Fruit fly (Drosophila melanogaster) whole organism, embryonic: Measurements from ENCODE around the gene Vha16-2.
A peak's percentile ranks its signal among the peaks of the same experiment; 100 is the strongest.

ENCODE experiments used
- Atf6 ChIP-seq: fragments of 200-800 bp; sonication (Bioruptor generic); IDR thresholded peaks from 2 replicates; pipeline ENCODE4 v1.3.6; 2022; ENCODE audit warnings: missing biosample characterization, missing genetic modification characterization
- Bteb2 ChIP-seq: fragments of 200-800 bp; sonication (Bioruptor generic); optimal IDR thresholded peaks from 2 replicates; lab custom pipeline; 2016; ENCODE audit warnings: missing biosample characterization, missing genetic modification characterization
- CG1024 ChIP-seq: fragments of 200-800 bp; sonication (Bioruptor generic); IDR thresholded peaks from 2 replicates; pipeline ENCODE4 v1.3.6; 2022; ENCODE audit warnings: missing biosample characterization, missing genetic modification characterization
- CG10543 ChIP-seq: fragments of 200-800 bp; sonication (Bioruptor generic); optimal IDR thresholded peaks from 3 replicates; lab custom pipeline; 2017; ENCODE audit warnings: missing biosample characterization, mild to moderate bottlenecking, missing genetic modification characterization, moderate library complexity
- CG10959 ChIP-seq: fragments of 200-800 bp; sonication (Bioruptor generic); IDR thresholded peaks from 2 replicates; pipeline ENCODE4 v1.3.6; 2022; ENCODE audit warnings: missing biosample characterization, missing genetic modification characterization
- CG11504 ChIP-seq: fragments of 200-800 bp; sonication (Bioruptor generic); optimal IDR thresholded peaks from 3 replicates; lab custom pipeline; 2019; ENCODE audit warnings: missing biosample characterization, mild to moderate bottlenecking, missing genetic modification characterization, moderate library complexity
- CG12071 ChIP-seq: fragments of 200-800 bp; sonication (Bioruptor generic); optimal IDR thresholded peaks from 3 replicates; lab custom pipeline; 2018; ENCODE audit warnings: missing biosample characterization, mild to moderate bottlenecking, missing genetic modification characterization
- CG12155 ChIP-seq: fragments of 200-800 bp; sonication (Bioruptor generic); optimal IDR thresholded peaks from 3 replicates; lab custom pipeline; 2016; ENCODE audit warnings: missing biosample characterization, missing genetic modification characterization
- CG12299 ChIP-seq: fragments of 200-800 bp; sonication (Bioruptor generic); optimal IDR thresholded peaks from 2 replicates; lab custom pipeline; 2018; ENCODE audit warnings: missing biosample characterization, mild to moderate bottlenecking, missing genetic modification characterization
- CG12391 ChIP-seq: fragments of 200-800 bp; sonication (Bioruptor generic); optimal IDR thresholded peaks from 3 replicates; lab custom pipeline; 2018; ENCODE audit warnings: missing biosample characterization, mild to moderate bottlenecking, missing genetic modification characterization, moderate library complexity
- CG15479 ChIP-seq: fragments of 200-800 bp; sonication (Bioruptor generic); optimal IDR thresholded peaks from 3 replicates; lab custom pipeline; 2019; ENCODE audit warnings: missing biosample characterization, mild to moderate bottlenecking, missing genetic modification characterization, moderate library complexity
- CG15514 ChIP-seq: fragments of 200-800 bp; sonication (Bioruptor generic); optimal IDR thresholded peaks from 3 replicates; lab custom pipeline; 2017; ENCODE audit warnings: missing biosample characterization, missing genetic modification characterization, mild to moderate bottlenecking, moderate library complexity, missing genetic modification reagents
- CG1647 ChIP-seq: fragments of 200-800 bp; sonication (Bioruptor generic); optimal IDR thresholded peaks from 3 replicates; lab custom pipeline; 2016; ENCODE audit warnings: missing biosample characterization, missing genetic modification characterization
- CG16779 ChIP-seq: fragments of 200-800 bp; sonication (Bioruptor generic); IDR thresholded peaks from 2 replicates; pipeline ENCODE4 v1.3.6; 2022; ENCODE audit warnings: missing biosample characterization, missing genetic modification characterization
- CG17361 ChIP-seq: fragments of 200-800 bp; sonication (Bioruptor generic); IDR thresholded peaks from 3 replicates; pipeline ENCODE4 v1.3.6; 2022; ENCODE audit warnings: missing biosample characterization, missing genetic modification characterization
- CG18619 ChIP-seq: fragments of 200-800 bp; sonication (Bioruptor generic); optimal IDR thresholded peaks from 3 replicates; lab custom pipeline; 2017; ENCODE audit warnings: missing biosample characterization, mild to moderate bottlenecking, missing genetic modification characterization
- CG6791 ChIP-seq: fragments of 200-800 bp; sonication (Bioruptor generic); IDR thresholded peaks from 3 replicates; pipeline ENCODE4 v1.3.6; 2022; ENCODE audit warnings: missing biosample characterization, missing genetic modification characterization; ENCODE audit not compliant: partially characterized antibody
- CG6854 ChIP-seq: fragments of 200-800 bp; sonication (Bioruptor generic); optimal IDR thresholded peaks from 3 replicates; lab custom pipeline; 2017; ENCODE audit warnings: missing biosample characterization, mild to moderate bottlenecking, missing genetic modification characterization
- CG7357 ChIP-seq: fragments of 200-800 bp; sonication (Bioruptor generic); IDR thresholded peaks from 3 replicates; pipeline ENCODE4 v1.3.6; 2022; ENCODE audit warnings: missing biosample characterization, missing genetic modification characterization
- CG8359 ChIP-seq: fragments of 200-800 bp; sonication (Bioruptor generic); optimal IDR thresholded peaks from 2 replicates; lab custom pipeline; 2017; ENCODE audit warnings: missing biosample characterization, mild to moderate bottlenecking, missing genetic modification characterization, borderline replicate concordance
- CG8765 ChIP-seq: fragments of 200-800 bp; sonication (Bioruptor generic); IDR thresholded peaks from 2 replicates; pipeline ENCODE4 v1.3.6; 2022; ENCODE audit warnings: missing biosample characterization, missing genetic modification characterization
- Dbx ChIP-seq: fragments of 200-800 bp; sonication (Bioruptor generic); IDR thresholded peaks from 3 replicates; pipeline ENCODE4 v1.3.6; 2022; ENCODE audit warnings: missing biosample characterization, missing genetic modification characterization
- Dip3 ChIP-seq: fragments of 200-800 bp; sonication (Bioruptor generic); optimal IDR thresholded peaks from 3 replicates; lab custom pipeline; 2016; ENCODE audit warnings: missing biosample characterization, missing genetic modification characterization
- HLHmδ ChIP-seq: fragments of 200-800 bp; sonication (Bioruptor generic); optimal IDR thresholded peaks from 2 replicates; lab custom pipeline; 2018; ENCODE audit warnings: missing biosample characterization, mild to moderate bottlenecking, missing genetic modification characterization, moderate library complexity
- Hr51 ChIP-seq, 2 experiments: fragments of 200-800 bp; sonication (Bioruptor generic); optimal IDR thresholded peaks; 2 replicates in 1 of 2; 3 replicates in 1 of 2; lab custom pipeline; 2016 to 2018; ENCODE audit warnings: missing biosample characterization in 2 of 2, missing genetic modification characterization in 2 of 2, mild to moderate bottlenecking in 1 of 2, moderate library complexity in 1 of 2
- MTF-1 ChIP-seq: fragments of 200-800 bp; sonication (Bioruptor generic); optimal IDR thresholded peaks from 2 replicates; lab custom pipeline; 2018; ENCODE audit warnings: missing biosample characterization, mild to moderate bottlenecking, missing genetic modification characterization, borderline replicate concordance
- Mad ChIP-seq: fragments of 200-800 bp; sonication (Bioruptor generic); optimal IDR thresholded peaks from 2 replicates; lab custom pipeline; 2016; ENCODE audit warnings: missing biosample characterization, missing genetic modification characterization
- Optix ChIP-seq: fragments of 200-800 bp; sonication (Bioruptor generic); IDR thresholded peaks from 3 replicates; pipeline ENCODE4 v1.3.6; 2022; ENCODE audit warnings: missing biosample characterization, missing genetic modification characterization
- Pdp1 ChIP-seq, 2 experiments: fragments of 200-800 bp; sonication (Bioruptor generic); optimal IDR thresholded peaks; 3 replicates each; lab custom pipeline; 2016; ENCODE audit warnings: missing biosample characterization in 2 of 2, missing genetic modification characterization in 2 of 2, mild to moderate bottlenecking in 1 of 2, moderate library complexity in 1 of 2
- Sox100B ChIP-seq: fragments of 200-800 bp; sonication (Bioruptor generic); optimal IDR thresholded peaks from 3 replicates; lab custom pipeline; 2018; ENCODE audit warnings: missing biosample characterization, mild to moderate bottlenecking, missing genetic modification characterization
- aop ChIP-seq: fragments of 200-800 bp; sonication (Bioruptor generic); IDR thresholded peaks from 2 replicates; pipeline ENCODE4 v1.3.6; 2022; ENCODE audit warnings: missing biosample characterization, missing genetic modification characterization
- az2 ChIP-seq: fragments of 200-800 bp; sonication (Bioruptor generic); optimal IDR thresholded peaks from 3 replicates; lab custom pipeline; 2016; ENCODE audit warnings: missing biosample characterization, missing genetic modification characterization
- dmrt11E ChIP-seq: fragments of 200-800 bp; sonication (Bioruptor generic); optimal IDR thresholded peaks from 3 replicates; lab custom pipeline; 2018; ENCODE audit warnings: missing biosample characterization, mild to moderate bottlenecking, missing genetic modification characterization, moderate library complexity
- gcm ChIP-seq: fragments of 200-800 bp; sonication (Bioruptor generic); optimal IDR thresholded peaks from 2 replicates; lab custom pipeline; 2019; ENCODE audit warnings: missing biosample characterization, mild to moderate bottlenecking, missing genetic modification characterization, moderate library complexity
- gfzf ChIP-seq: fragments of 200-800 bp; sonication (Bioruptor generic); optimal IDR thresholded peaks from 2 replicates; lab custom pipeline; 2016; ENCODE audit warnings: missing biosample characterization, mild to moderate bottlenecking, missing genetic modification characterization, moderate library complexity
- gsb ChIP-seq: fragments of 200-800 bp; sonication (Bioruptor generic); IDR thresholded peaks from 2 replicates; pipeline ENCODE4 v1.3.6; 2022; ENCODE audit warnings: missing biosample characterization, missing genetic modification characterization
- her ChIP-seq: fragments of 200-800 bp; sonication (Bioruptor generic); optimal IDR thresholded peaks from 2 replicates; lab custom pipeline; 2016; ENCODE audit warnings: missing biosample characterization, missing genetic modification characterization
- kay ChIP-seq: fragments of 200-800 bp; sonication (Bioruptor generic); optimal IDR thresholded peaks from 2 replicates; lab custom pipeline; 2016; ENCODE audit warnings: missing biosample characterization, missing genetic modification characterization
- lab ChIP-seq: fragments of 200-800 bp; sonication (Bioruptor generic); optimal IDR thresholded peaks from 3 replicates; lab custom pipeline; 2017; ENCODE audit warnings: missing biosample characterization, missing genetic modification characterization, mild to moderate bottlenecking, moderate library complexity, missing genetic modification reagents
- nerfin-2 ChIP-seq: fragments of 200-800 bp; sonication (Bioruptor generic); IDR thresholded peaks from 2 replicates; pipeline ENCODE4 v1.3.6; 2022; ENCODE audit warnings: missing biosample characterization, missing genetic modification characterization; ENCODE audit not compliant: partially characterized antibody
- pros ChIP-seq: fragments of 200-800 bp; sonication (Bioruptor generic); optimal IDR thresholded peaks from 3 replicates; lab custom pipeline; 2019; ENCODE audit warnings: missing biosample characterization, mild to moderate bottlenecking, missing genetic modification characterization, moderate library complexity
- schlank ChIP-seq: fragments of 200-800 bp; sonication (Bioruptor generic); optimal IDR thresholded peaks from 2 replicates; lab custom pipeline; 2018; ENCODE audit warnings: missing biosample characterization, mild to moderate bottlenecking, missing genetic modification characterization
- scrt ChIP-seq: fragments of 200-800 bp; sonication (Bioruptor generic); optimal IDR thresholded peaks from 2 replicates; lab custom pipeline; 2018; ENCODE audit warnings: missing biosample characterization, mild to moderate bottlenecking, missing genetic modification characterization, moderate library complexity
- sd ChIP-seq: fragments of 200-800 bp; sonication (Bioruptor generic); optimal IDR thresholded peaks from 3 replicates; lab custom pipeline; 2018; ENCODE audit warnings: missing biosample characterization, mild to moderate bottlenecking, missing genetic modification characterization, moderate library complexity
- so ChIP-seq: fragments of 200-800 bp; sonication (Bioruptor generic); IDR thresholded peaks from 3 replicates; pipeline ENCODE4 v1.3.6; 2022; ENCODE audit warnings: missing biosample characterization, missing genetic modification characterization
- toy ChIP-seq: fragments of 200-800 bp; sonication (Bioruptor generic); IDR thresholded peaks from 2 replicates; pipeline ENCODE4 v1.3.6; 2022; ENCODE audit warnings: missing biosample characterization, missing genetic modification characterization
- usp ChIP-seq: fragments of >200 bp; optimal IDR thresholded peaks from 2 replicates; lab custom pipeline; 2017; ENCODE audit warnings: missing biosample characterization, missing genetic modification characterization
- zf30C ChIP-seq: fragments of 200-800 bp; sonication (Bioruptor generic); optimal IDR thresholded peaks from 3 replicates; lab custom pipeline; 2018; ENCODE audit warnings: missing biosample characterization, mild to moderate bottlenecking, missing genetic modification characterization

The Vha16-2 gene

DNA sequence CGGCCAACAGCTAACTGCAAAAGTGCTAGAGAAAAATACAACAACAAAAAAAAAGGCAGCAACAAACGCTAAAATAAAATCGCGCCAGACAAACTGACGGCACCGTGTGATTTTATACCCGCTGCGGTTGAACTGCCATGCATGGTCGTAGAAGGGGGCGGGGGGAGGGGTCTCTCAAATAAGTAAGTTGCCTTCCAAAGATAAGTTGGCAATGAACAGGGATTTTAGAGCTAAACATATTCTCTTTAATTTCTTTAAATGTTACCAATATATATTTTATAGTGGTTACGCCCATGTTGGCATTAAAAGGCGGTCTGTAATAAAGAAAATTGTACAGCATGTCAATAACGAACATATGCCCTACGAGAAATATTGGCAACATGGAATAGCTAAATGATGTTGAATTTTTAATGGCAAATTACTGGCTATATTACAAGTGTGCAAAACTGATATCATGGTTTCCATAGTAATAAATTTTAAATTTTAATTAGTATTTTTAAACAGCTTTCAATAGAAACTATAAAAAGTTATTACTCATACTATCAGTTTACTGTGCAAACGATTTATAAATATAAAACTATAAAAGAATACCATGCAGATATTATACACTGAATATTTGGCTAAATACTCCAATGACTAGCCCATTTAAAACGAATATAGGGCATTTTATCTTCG lies 43.4 kb upstream of the Vha16-2 start (continued):
- TF ChIP-seq Dip3 (GFP tag; lab: Kevin White, UChicago) (peak; percentile 64), CG10959 (GFP tag; lab: Robert Waterston, UW) (0 out of 2 replicates have a peak, but pooled peaks have one; percentile 39), nerfin-2 (GFP tag; lab: Robert Waterston, UW) (no peak), schlank (tag; lab: Kevin White, UChicago) (peak; percentile 52), usp (GFP tag; lab: Kevin White, UChicago) (no peak), CG11504 (peak; percentile 83), pros (GFP tag; lab: Kevin White, UChicago) (no peak), zf30C (GFP tag; lab: Kevin White, UChicago) (no peak), CG1647 (peak; percentile 30), gfzf (GFP tag; lab: Kevin White, UChicago) (no peak), her (GFP tag; lab: Kevin White, UChicago) (no peak), Mad (GFP tag; lab: Kevin White, UChicago) (peak; percentile 49), CG15479 (GFP tag; lab: Kevin White, UChicago) (no peak), CG10543 (GFP tag; lab: Kevin White, UChicago) (no peak), Pdp1 (GFP tag; optimal IDR thresholded peaks at IDR 0.05; lab: Kevin White, UChicago) (peak; percentile 60 to 70), CG15514 (GFP tag; lab: Kevin White, UChicago) (peak; percentile 22), Hr51 (GFP tag; optimal IDR thresholded peaks at IDR 0.05; lab: Kevin White, UChicago) (peak; percentile 36 to 86), Optix (GFP tag; lab: Robert Waterston, UW) (peak; percentile 81), HLHmδ (GFP tag; lab: Kevin White, UChicago) (no peak), so (GFP tag; lab: Robert Waterston, UW) (peak; percentile 61; the same call in 1 of the 3 replicates), CG18619 (peak; percentile 65), CG7357 (peak; percentile 61; the same call in 2 of the 3 replicates), Bteb2 (GFP tag; lab: Kevin White, UChicago) (no peak), CG6791 (GFP tag; lab: Robert Waterston, UW) (no peak), CG17361 (GFP tag; lab: Robert Waterston, UW) (peak; percentile 34; the same call in 1 of the 3 replicates), CG12071 (GFP tag; lab: Kevin White, UChicago) (peak; percentile 45), CG16779 (GFP tag; lab: Robert Waterston, UW) (no peak), Atf6 (GFP tag; lab: Robert Waterston, UW) (peak; percentile 78), toy (no peak), gsb (GFP tag; lab: Robert Waterston, UW) (peak; percentile 54), CG1024 (GFP tag; lab: Robert Waterston, UW) (no peak), gcm (GFP tag; lab: Kevin White, UChicago) (peak; percentile 53), kay (GFP tag; lab: Kevin White, UChicago) (peak; percentile 12), CG12299 (tag; lab: Kevin White, UChicago) (peak; percentile 26), sd (tag; lab: Kevin White, UChicago) (peak; percentile 26), dmrt11E (tag; lab: Kevin White, UChicago) (peak; percentile 64), MTF-1 (GFP tag; lab: Kevin White, UChicago) (peak; percentile 2), CG12391 (tag; lab: Kevin White, UChicago) (peak; percentile 66), CG8765 (GFP tag; lab: Robert Waterston, UW) (peak; percentile 60), Sox100B (GFP tag; lab: Kevin White, UChicago) (peak; percentile 8), aop (GFP tag; lab: Robert Waterston, UW) (0 out of 2 replicates have a peak, but pooled peaks have one; percentile 55), az2 (GFP tag; lab: Kevin White, UChicago) (peak; percentile 77), CG6854 (GFP tag; lab: Kevin White, UChicago) (peak; percentile 11), scrt (peak; percentile 27), Dbx (GFP tag; lab: Robert Waterston, UW) (0 out of 3 replicates have a peak, but pooled peaks have one; percentile 55), lab (peak; percentile 69), CG8359 (no peak), CG12155 (GFP tag; lab: Kevin White, UChicago) (peak; percentile 74)
